Worm (Caenorhabditis elegans): ENCODE results near the gene ekl-5.

- TF ChIP-seq pha-4 (tag; optimal IDR thresholded peaks at IDR 0.05) (no peak), sptf-2 (GFP tag; optimal IDR thresholded peaks at IDR 0.05) (no peak)
Measured at ce11 chrX:13926029-13926428, 9.1 kb upstream of the ekl-5 start, which contains the start of gene meg-2.

All from whole organism, young adult.